Worm (Caenorhabditis elegans) whole organism, mixed stage, embryonic: ENCODE results near the gene erfa-3.

Experiments used
- ces-1 ChIP-seq: fragments of 150-350 bp; optimal IDR thresholded peaks from 2 replicates; lab custom pipeline; 2014; ENCODE audit warnings: missing biosample characterization, missing genetic modification reagents, missing genetic modification characterization
- mep-1 ChIP-seq: fragments of 150-350 bp; optimal IDR thresholded peaks from 2 replicates; lab custom pipeline; 2017; ENCODE audit warnings: missing biosample characterization, missing genetic modification reagents, missing genetic modification characterization, inconsistent platforms
- nhr-237 ChIP-seq: fragments of 150-350 bp; optimal IDR thresholded peaks from 2 replicates; lab custom pipeline; 2014; ENCODE audit warnings: missing biosample characterization, missing genetic modification characterization
- nhr-28 ChIP-seq: fragments of 150-350 bp; optimal IDR thresholded peaks from 2 replicates; lab custom pipeline; 2014; ENCODE audit warnings: missing biosample characterization, missing genetic modification characterization
- unc-62 ChIP-seq: fragments of 150-350 bp; optimal IDR thresholded peaks from 2 replicates; lab custom pipeline; 2014; ENCODE audit warnings: missing biosample characterization, missing genetic modification reagents, missing genetic modification characterization

- TF ChIP-seq mep-1 (tag; lab: Kevin White, UChicago) (no peak), nhr-237 (tag; lab: Kevin White, UChicago) (no peak), unc-62 (GFP tag; lab: Kevin White, UChicago) (no peak), ces-1 (GFP tag; lab: Kevin White, UChicago) (no peak), nhr-28 (no peak)
Observed at ce11 chrV:11095873-11096272, 17.0 kb downstream of the erfa-3 start, which contains the start of gene Y42A5A.3.
